Fruit fly (Drosophila melanogaster) whole organism, embryonic: ENCODE measurements around the gene CG17652.
A peak's percentile ranks its signal among the peaks of the same experiment; 100 is the strongest.

Experiments used
- Asciz ChIP-seq: fragments of 200-800 bp; sonication (Bioruptor generic); optimal IDR thresholded peaks from 2 replicates; lab custom pipeline; 2017; ENCODE audit warnings: missing biosample characterization, mild to moderate bottlenecking, missing genetic modification characterization, missing genetic modification reagents
- CG10959 ChIP-seq: fragments of 200-800 bp; sonication (Bioruptor generic); IDR thresholded peaks from 2 replicates; pipeline ENCODE4 v1.3.6; 2022; ENCODE audit warnings: missing biosample characterization, missing genetic modification characterization
- CG1233 ChIP-seq: fragments of 200-800 bp; sonication (Bioruptor generic); optimal IDR thresholded peaks from 4 replicates; lab custom pipeline; 2018; ENCODE audit warnings: missing biosample characterization, mild to moderate bottlenecking, missing genetic modification characterization
- CG12942 ChIP-seq: fragments of 200-800 bp; sonication (Bioruptor generic); optimal IDR thresholded peaks from 3 replicates; lab custom pipeline; 2016; ENCODE audit warnings: missing biosample characterization, missing genetic modification characterization
- CG16863 ChIP-seq: fragments of 200-800 bp; sonication (Bioruptor generic); optimal IDR thresholded peaks from 3 replicates; lab custom pipeline; 2016; ENCODE audit warnings: missing biosample characterization, missing genetic modification characterization
- CG2116 ChIP-seq: fragments of 200-800 bp; sonication (Bioruptor generic); optimal IDR thresholded peaks from 3 replicates; lab custom pipeline; 2018; ENCODE audit warnings: missing biosample characterization, mild to moderate bottlenecking, missing genetic modification characterization
- CG2875 ChIP-seq: fragments of 200-800 bp; sonication (Bioruptor generic); optimal IDR thresholded peaks from 2 replicates; lab custom pipeline; 2017; ENCODE audit warnings: missing biosample characterization, mild to moderate bottlenecking, missing genetic modification characterization, missing genetic modification reagents
- CG3065 ChIP-seq: fragments of 200-800 bp; sonication (Bioruptor generic); optimal IDR thresholded peaks from 2 replicates; lab custom pipeline; 2016; ENCODE audit warnings: missing biosample characterization, missing genetic modification characterization
- CG31365 ChIP-seq: fragments of 200-800 bp; sonication (Bioruptor generic); optimal IDR thresholded peaks from 2 replicates; lab custom pipeline; 2018; ENCODE audit warnings: missing biosample characterization, mild to moderate bottlenecking, missing genetic modification characterization
- CG3281 ChIP-seq: fragments of 200-800 bp; sonication (Bioruptor generic); optimal IDR thresholded peaks from 3 replicates; lab custom pipeline; 2017; ENCODE audit warnings: missing biosample characterization, mild to moderate bottlenecking, missing genetic modification characterization
- CG3407 ChIP-seq: fragments of 200-800 bp; sonication (Bioruptor generic); optimal IDR thresholded peaks from 2 replicates; lab custom pipeline; 2018; ENCODE audit warnings: missing biosample characterization, mild to moderate bottlenecking, missing genetic modification characterization
- CG5245 ChIP-seq: fragments of 200-800 bp; sonication (Bioruptor generic); optimal IDR thresholded peaks from 3 replicates; lab custom pipeline; 2016; ENCODE audit warnings: missing biosample characterization, missing genetic modification characterization
- CG7271 ChIP-seq: fragments of 200-800 bp; sonication (Bioruptor generic); optimal IDR thresholded peaks from 2 replicates; lab custom pipeline; 2018; ENCODE audit warnings: missing biosample characterization, mild to moderate bottlenecking, missing genetic modification characterization, moderate library complexity
- CG7928 ChIP-seq: fragments of 200-800 bp; sonication (Bioruptor generic); optimal IDR thresholded peaks from 2 replicates; lab custom pipeline; 2017; ENCODE audit warnings: missing biosample characterization, mild to moderate bottlenecking, missing genetic modification characterization
- CG9437 ChIP-seq: fragments of 200-800 bp; sonication (Bioruptor generic); optimal IDR thresholded peaks from 2 replicates; lab custom pipeline; 2018; ENCODE audit warnings: missing biosample characterization, mild to moderate bottlenecking, missing genetic modification characterization
- Deaf1 ChIP-seq: fragments of 200-800 bp; optimal IDR thresholded peaks from 3 replicates; lab custom pipeline; 2019; ENCODE audit warnings: missing biosample characterization, mild to moderate bottlenecking, missing genetic modification characterization, moderate library complexity
- HmgZ ChIP-seq: fragments of 200-800 bp; sonication (Bioruptor generic); optimal IDR thresholded peaks from 2 replicates; lab custom pipeline; 2018; ENCODE audit warnings: missing biosample characterization, mild to moderate bottlenecking, missing genetic modification characterization
- MESR4 ChIP-seq: fragments of 200-800 bp; sonication (Bioruptor generic); optimal IDR thresholded peaks from 2 replicates; lab custom pipeline; 2018; ENCODE audit warnings: missing biosample characterization, mild to moderate bottlenecking, missing genetic modification characterization, moderate library complexity
- NC2α ChIP-seq: fragments of 200-800 bp; sonication (Bioruptor generic); optimal IDR thresholded peaks from 2 replicates; lab custom pipeline; 2016; ENCODE audit warnings: missing biosample characterization, missing genetic modification characterization
- NC2β ChIP-seq: fragments of 200-800 bp; sonication (Bioruptor generic); optimal IDR thresholded peaks from 2 replicates; lab custom pipeline; 2016; ENCODE audit warnings: missing biosample characterization, missing genetic modification characterization
- Tbp ChIP-seq: fragments of >200 bp; optimal IDR thresholded peaks from 2 replicates; lab custom pipeline; 2018; ENCODE audit warnings: missing biosample characterization, missing genetic modification characterization
- Trl ChIP-seq, 3 experiments: fragments of >200 bp in 2 of 3; fragments of 200-800 bp in 1 of 3; sonication (Bioruptor generic) in 1 of 3; optimal IDR thresholded peaks; 2 replicates in 1 of 3; 3 replicates in 2 of 3; lab custom pipeline; 2016 to 2017; ENCODE audit warnings: missing biosample characterization in 1 of 3, missing genetic modification characterization in 1 of 3
- YL-1 ChIP-seq: fragments of 200-800 bp; sonication (Bioruptor generic); optimal IDR thresholded peaks from 3 replicates; lab custom pipeline; 2017; ENCODE audit warnings: missing biosample characterization, mild to moderate bottlenecking, missing genetic modification characterization
- abd-A ChIP-seq: fragments of 200-800 bp; sonication (Bioruptor generic); optimal IDR thresholded peaks from 3 replicates; lab custom pipeline; 2019; ENCODE audit warnings: missing biosample characterization, mild to moderate bottlenecking, missing genetic modification characterization, moderate library complexity
- ac ChIP-seq: fragments of 200-800 bp; sonication (Bioruptor generic); optimal IDR thresholded peaks from 3 replicates; lab custom pipeline; 2017; ENCODE audit warnings: missing biosample characterization, mild to moderate bottlenecking, missing genetic modification characterization
- br ChIP-seq: fragments of >200 bp; optimal IDR thresholded peaks from 2 replicates; lab custom pipeline; 2017
- bsh ChIP-seq, 2 experiments: fragments of 200-800 bp; sonication (Bioruptor generic); optimal IDR thresholded peaks; 2 replicates each; lab custom pipeline; 2017 to 2018; ENCODE audit warnings: mild to moderate bottlenecking in 2 of 2, missing biosample characterization in 2 of 2, missing genetic modification characterization in 2 of 2, moderate library complexity in 1 of 2
- chinmo ChIP-seq: fragments of 200-800 bp; sonication (Bioruptor generic); IDR thresholded peaks from 4 replicates; pipeline ENCODE4 v1.3.6; 2022; ENCODE audit warnings: missing biosample characterization, missing genetic modification characterization; ENCODE audit not compliant: partially characterized antibody
- fd64A ChIP-seq: fragments of 200-800 bp; sonication (Bioruptor generic); optimal IDR thresholded peaks from 3 replicates; lab custom pipeline; 2018; ENCODE audit warnings: missing biosample characterization, mild to moderate bottlenecking, missing genetic modification characterization
- gcm2 ChIP-seq: fragments of 200-800 bp; sonication (Bioruptor generic); optimal IDR thresholded peaks from 2 replicates; lab custom pipeline; 2016; ENCODE audit warnings: missing biosample characterization, missing genetic modification characterization
- ind ChIP-seq: fragments of 200-800 bp; sonication (Bioruptor generic); optimal IDR thresholded peaks from 3 replicates; lab custom pipeline; 2016; ENCODE audit warnings: missing biosample characterization, missing genetic modification characterization
- lov ChIP-seq, 2 experiments: fragments of 200-800 bp in 1 of 2; fragments of >200 bp in 1 of 2; sonication (Bioruptor generic) in 1 of 2; IDR thresholded peaks in 1 of 2; optimal IDR thresholded peaks in 1 of 2; 2 replicates in 1 of 2; 3 replicates in 1 of 2; pipeline versions ENCODE4 v1.3.6 to Lab custom; 2017 to 2022; ENCODE audit warnings: missing biosample characterization in 1 of 2, missing genetic modification characterization in 1 of 2
- oc ChIP-seq: fragments of 200-800 bp; sonication (Bioruptor generic); optimal IDR thresholded peaks from 2 replicates; lab custom pipeline; 2018; ENCODE audit warnings: missing biosample characterization, mild to moderate bottlenecking, missing genetic modification characterization, moderate library complexity
- pb ChIP-seq: fragments of 200-800 bp; sonication (Bioruptor generic); optimal IDR thresholded peaks from 3 replicates; lab custom pipeline; 2016; ENCODE audit warnings: missing biosample characterization, missing genetic modification characterization
- pros ChIP-seq: fragments of 200-800 bp; sonication (Bioruptor generic); optimal IDR thresholded peaks from 3 replicates; lab custom pipeline; 2019; ENCODE audit warnings: missing biosample characterization, mild to moderate bottlenecking, missing genetic modification characterization, moderate library complexity
- schlank ChIP-seq: fragments of 200-800 bp; sonication (Bioruptor generic); optimal IDR thresholded peaks from 2 replicates; lab custom pipeline; 2018; ENCODE audit warnings: missing biosample characterization, mild to moderate bottlenecking, missing genetic modification characterization
- tup ChIP-seq: fragments of 200-800 bp; sonication (Bioruptor generic); optimal IDR thresholded peaks from 2 replicates; lab custom pipeline; 2016; ENCODE audit warnings: missing biosample characterization, mild to moderate bottlenecking, missing genetic modification characterization, moderate library complexity
- twi ChIP-seq: fragments of 200-800 bp; optimal IDR thresholded peaks from 2 replicates; lab custom pipeline; 2019; ENCODE audit warnings: missing biosample characterization, mild to moderate bottlenecking, missing genetic modification characterization, moderate library complexity
- wek ChIP-seq: fragments of 200-800 bp; sonication (Bioruptor generic); optimal IDR thresholded peaks from 3 replicates; lab custom pipeline; 2018; ENCODE audit warnings: missing biosample characterization, mild to moderate bottlenecking, missing genetic modification characterization, moderate library complexity

The CG17652 gene

DNA sequence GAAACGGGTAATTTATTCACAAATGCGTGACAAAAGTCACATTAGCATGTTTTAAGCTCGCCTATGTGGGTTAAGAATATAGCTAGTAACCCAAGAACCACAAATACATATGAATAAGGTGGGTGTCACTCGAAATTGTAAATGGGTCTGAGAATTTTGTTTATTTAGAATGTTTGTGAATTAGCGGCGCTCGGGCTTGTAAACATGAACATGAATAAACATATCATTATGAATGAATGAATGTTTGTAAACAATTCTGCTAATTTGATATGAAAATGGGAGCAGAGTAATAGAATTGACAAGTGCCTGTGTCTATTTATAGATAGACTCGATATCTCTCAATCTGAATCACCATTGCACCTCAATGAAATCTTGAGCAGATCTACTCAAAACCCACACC is 3.0 kb upstream of the CG17652 start (continued):
- TF ChIP-seq Tbp (GFP tag; lab: Kevin White, UChicago) (no peak), tup (no peak), ind (GFP tag; lab: Kevin White, UChicago) (no peak), HmgZ (tag; lab: Kevin White, UChicago) (no peak), NC2α (no peak), ac (GFP tag; lab: Kevin White, UChicago) (no peak), CG2116 (GFP tag; lab: Kevin White, UChicago) (no peak), pb (GFP tag; lab: Kevin White, UChicago) (no peak), pros (GFP tag; lab: Kevin White, UChicago) (no peak), Trl (optimal IDR thresholded peaks at IDR 0.05; lab: Kevin White, UChicago) (no peak), Trl (GFP tag; optimal IDR thresholded peaks at IDR 0.05; lab: Kevin White, UChicago) (no peak), CG3407 (GFP tag; lab: Kevin White, UChicago) (peak; percentile 45), CG5245 (no peak), CG9437 (GFP tag; lab: Kevin White, UChicago) (no peak), oc (tag; lab: Kevin White, UChicago) (no peak), CG2875 (GFP tag; lab: Kevin White, UChicago) (peak; percentile 9), twi (tag; lab: Kevin White, UChicago) (no peak), CG3281 (GFP tag; lab: Kevin White, UChicago) (peak; percentile 40), CG10959 (GFP tag; lab: Robert Waterston, UW) (no peak), fd64A (GFP tag; lab: Kevin White, UChicago) (peak; percentile 12), CG1233 (no peak), CG16863 (GFP tag; lab: Kevin White, UChicago) (no peak), gcm2 (GFP tag; lab: Kevin White, UChicago) (no peak), NC2β (GFP tag; lab: Kevin White, UChicago) (no peak), CG7928 (GFP tag; lab: Kevin White, UChicago) (no peak), br (no peak), Asciz (GFP tag; lab: Kevin White, UChicago) (peak; percentile 18), CG31365 (tag; lab: Kevin White, UChicago) (no peak), schlank (peak; percentile 13), MESR4 (GFP tag; lab: Kevin White, UChicago) (no peak), CG3065 (GFP tag; lab: Kevin White, UChicago) (no peak), chinmo (0 out of 4 replicates have a peak, but pooled peaks have one; percentile 50), CG7271 (tag; lab: Kevin White, UChicago) (no peak), Deaf1 (tag; lab: Kevin White, UChicago) (no peak), wek (GFP tag; lab: Kevin White, UChicago) (no peak), bsh (GFP tag; optimal IDR thresholded peaks at IDR 0.05; lab: Kevin White, UChicago) (peak in 1 of 2 experiments; percentile 39), lov (optimal IDR thresholded peaks at IDR 0.05; lab: Kevin White, UChicago) (no peak), lov (GFP tag; IDR thresholded peaks at IDR 0.05; lab: Robert Waterston, UW) (no peak), abd-A (tag; lab: Kevin White, UChicago) (no peak), CG12942 (GFP tag; lab: Kevin White, UChicago) (no peak), YL-1 (GFP tag; lab: Kevin White, UChicago) (no peak)
